Fruit fly (Drosophila melanogaster) whole organism, embryonic: Measurements from ENCODE around the gene BNIP3.

Source experiments
- Adf1 ChIP-seq: fragments of 200-800 bp; sonication (Bioruptor generic); IDR thresholded peaks from 2 replicates; pipeline ENCODE4 v1.3.6; 2022; ENCODE audit warnings: missing biosample characterization, missing genetic modification characterization
- Asciz ChIP-seq: fragments of 200-800 bp; sonication (Bioruptor generic); optimal IDR thresholded peaks from 2 replicates; lab custom pipeline; 2017; ENCODE audit warnings: missing biosample characterization, mild to moderate bottlenecking, missing genetic modification characterization, missing genetic modification reagents
- Atf-2 ChIP-seq: fragments of 200-800 bp; sonication (Bioruptor generic); optimal IDR thresholded peaks from 2 replicates; lab custom pipeline; 2016; ENCODE audit warnings: missing biosample characterization, missing genetic modification characterization
- CG10979 ChIP-seq: fragments of 200-800 bp; sonication (Bioruptor generic); optimal IDR thresholded peaks from 2 replicates; lab custom pipeline; 2018; ENCODE audit warnings: missing biosample characterization, mild to moderate bottlenecking, missing genetic modification characterization, moderate library complexity
- CG14014 ChIP-seq: fragments of 200-800 bp; sonication (Bioruptor generic); IDR thresholded peaks from 2 replicates; pipeline ENCODE4 v1.3.6; 2022; ENCODE audit warnings: missing biosample characterization, missing genetic modification characterization
- CG1529 ChIP-seq: fragments of 200-800 bp; sonication (Bioruptor generic); optimal IDR thresholded peaks from 3 replicates; lab custom pipeline; 2018; ENCODE audit warnings: missing biosample characterization, missing genetic modification characterization
- CG1647 ChIP-seq: fragments of 200-800 bp; sonication (Bioruptor generic); optimal IDR thresholded peaks from 3 replicates; lab custom pipeline; 2016; ENCODE audit warnings: missing biosample characterization, missing genetic modification characterization
- CG17568 ChIP-seq: fragments of 200-800 bp; sonication (Bioruptor generic); optimal IDR thresholded peaks from 2 replicates; lab custom pipeline; 2018; ENCODE audit warnings: missing biosample characterization, mild to moderate bottlenecking, missing genetic modification characterization, moderate library complexity
- CG1832 ChIP-seq: fragments of 200-800 bp; sonication (Bioruptor generic); optimal IDR thresholded peaks from 2 replicates; lab custom pipeline; 2017; ENCODE audit warnings: missing biosample characterization, mild to moderate bottlenecking, missing genetic modification characterization, inconsistent platforms
- CG2889 ChIP-seq: fragments of 200-800 bp; sonication (Bioruptor generic); IDR thresholded peaks from 3 replicates; pipeline ENCODE4 v1.3.6; 2022; ENCODE audit warnings: missing biosample characterization, missing genetic modification characterization
- CG30020 ChIP-seq: fragments of 200-800 bp; optimal IDR thresholded peaks from 2 replicates; lab custom pipeline; 2019; ENCODE audit warnings: missing biosample characterization, mild to moderate bottlenecking, missing genetic modification characterization, moderate library complexity
- CG32532 ChIP-seq: fragments of 200-800 bp; sonication (Bioruptor generic); IDR thresholded peaks from 2 replicates; pipeline ENCODE4 v1.3.6; 2022; ENCODE audit warnings: missing biosample characterization, missing genetic modification characterization
- CG4360 ChIP-seq: fragments of 200-800 bp; sonication (Bioruptor generic); IDR thresholded peaks from 2 replicates; pipeline ENCODE4 v1.3.6; 2022; ENCODE audit warnings: missing biosample characterization, missing genetic modification characterization
- CG4404 ChIP-seq: fragments of 200-800 bp; sonication (Bioruptor generic); IDR thresholded peaks from 2 replicates; pipeline ENCODE4 v1.3.6; 2022; ENCODE audit warnings: missing biosample characterization, missing genetic modification characterization
- CG4707 ChIP-seq: fragments of 200-800 bp; sonication (Bioruptor generic); optimal IDR thresholded peaks from 2 replicates; lab custom pipeline; 2018; ENCODE audit warnings: missing biosample characterization, mild to moderate bottlenecking, missing genetic modification characterization, moderate library complexity
- CG6654 ChIP-seq: fragments of 200-800 bp; sonication (Bioruptor generic); optimal IDR thresholded peaks from 2 replicates; lab custom pipeline; 2017; ENCODE audit warnings: missing biosample characterization, mild to moderate bottlenecking, missing genetic modification characterization
- CG6683 ChIP-seq: fragments of 200-800 bp; sonication (Bioruptor generic); optimal IDR thresholded peaks from 2 replicates; lab custom pipeline; 2017; ENCODE audit warnings: missing biosample characterization, mild to moderate bottlenecking, missing genetic modification characterization, missing genetic modification reagents
- CG6765 ChIP-seq: fragments of 200-800 bp; sonication (Bioruptor generic); optimal IDR thresholded peaks from 3 replicates; lab custom pipeline; 2017; ENCODE audit warnings: missing biosample characterization, mild to moderate bottlenecking, missing genetic modification characterization
- CG7745 ChIP-seq: fragments of 200-800 bp; sonication (Bioruptor generic); optimal IDR thresholded peaks from 2 replicates; lab custom pipeline; 2018; ENCODE audit warnings: missing biosample characterization, mild to moderate bottlenecking, missing genetic modification characterization, moderate library complexity
- CG8478 ChIP-seq: fragments of >200 bp; optimal IDR thresholded peaks from 2 replicates; lab custom pipeline; 2018
- Doc3 ChIP-seq: fragments of 200-800 bp; sonication (Bioruptor generic); IDR thresholded peaks from 3 replicates; pipeline ENCODE4 v1.3.6; 2022; ENCODE audit warnings: missing biosample characterization, missing genetic modification characterization; ENCODE audit not compliant: partially characterized antibody
- Dp ChIP-seq: fragments of 200-800 bp; sonication (Bioruptor generic); optimal IDR thresholded peaks from 2 replicates; lab custom pipeline; 2018; ENCODE audit warnings: missing biosample characterization, mild to moderate bottlenecking, missing genetic modification characterization, moderate library complexity
- H15 ChIP-seq: fragments of 200-800 bp; sonication (Bioruptor generic); IDR thresholded peaks from 3 replicates; pipeline ENCODE4 v1.3.6; 2022; ENCODE audit warnings: missing biosample characterization, missing genetic modification characterization
- Hand ChIP-seq: fragments of 200-800 bp; sonication (Bioruptor generic); optimal IDR thresholded peaks from 2 replicates; lab custom pipeline; 2017; ENCODE audit warnings: mild to moderate bottlenecking, missing biosample characterization, missing genetic modification reagents, missing genetic modification characterization
- Mrtf ChIP-seq: fragments of 200-800 bp; sonication (Bioruptor generic); IDR thresholded peaks from 3 replicates; pipeline ENCODE4 v1.3.6; 2022; ENCODE audit warnings: missing biosample characterization, missing genetic modification characterization
- NFAT ChIP-seq: fragments of 200-800 bp; sonication (Bioruptor generic); IDR thresholded peaks from 2 replicates; pipeline ENCODE4 v1.3.6; 2022; ENCODE audit warnings: missing biosample characterization, missing genetic modification characterization
- Pdp1 ChIP-seq, 2 experiments: fragments of 200-800 bp; sonication (Bioruptor generic); optimal IDR thresholded peaks; 3 replicates each; lab custom pipeline; 2016; ENCODE audit warnings: missing biosample characterization in 2 of 2, missing genetic modification characterization in 2 of 2, mild to moderate bottlenecking in 1 of 2, moderate library complexity in 1 of 2
- Ptx1 ChIP-seq: fragments of 200-800 bp; sonication (Bioruptor generic); IDR thresholded peaks from 2 replicates; pipeline ENCODE4 v1.3.6; 2022; ENCODE audit warnings: missing biosample characterization, missing genetic modification characterization
- Rfx ChIP-seq: fragments of 200-800 bp; sonication (Bioruptor generic); IDR thresholded peaks from 2 replicates; pipeline ENCODE4 v1.3.6; 2022; ENCODE audit warnings: missing biosample characterization, missing genetic modification characterization
- Sox102F ChIP-seq: fragments of 200-800 bp; sonication (Bioruptor generic); optimal IDR thresholded peaks from 2 replicates; lab custom pipeline; 2018; ENCODE audit warnings: missing biosample characterization, mild to moderate bottlenecking, missing genetic modification characterization, moderate library complexity
- Spps ChIP-seq: fragments of 200-800 bp; sonication (Bioruptor generic); optimal IDR thresholded peaks from 2 replicates; lab custom pipeline; 2018; ENCODE audit warnings: missing biosample characterization, mild to moderate bottlenecking, missing genetic modification characterization
- TFAM ChIP-seq: fragments of 200-800 bp; sonication (Bioruptor generic); optimal IDR thresholded peaks from 2 replicates; lab custom pipeline; 2017; ENCODE audit warnings: missing biosample characterization, missing genetic modification characterization, inconsistent platforms
- Taf1 ChIP-seq: fragments of 200-800 bp; sonication (Bioruptor generic); IDR thresholded peaks from 2 replicates; pipeline ENCODE4 v1.3.6; 2022; ENCODE audit warnings: missing biosample characterization, missing genetic modification characterization
- Tbp ChIP-seq: fragments of >200 bp; optimal IDR thresholded peaks from 2 replicates; lab custom pipeline; 2018; ENCODE audit warnings: missing biosample characterization, missing genetic modification characterization
- ab ChIP-seq: fragments of 200-800 bp; sonication (Bioruptor generic); optimal IDR thresholded peaks from 2 replicates; lab custom pipeline; 2016; ENCODE audit warnings: missing biosample characterization, missing genetic modification characterization
- ase ChIP-seq: fragments of 200-800 bp; sonication (Bioruptor generic); IDR thresholded peaks from 3 replicates; pipeline ENCODE4 v1.3.6; 2022; ENCODE audit warnings: missing biosample characterization, missing genetic modification characterization
- cg ChIP-seq: fragments of 200-800 bp; sonication (Bioruptor generic); optimal IDR thresholded peaks from 3 replicates; lab custom pipeline; 2019; ENCODE audit warnings: missing biosample characterization, mild to moderate bottlenecking, missing genetic modification characterization, moderate library complexity
- croc ChIP-seq: fragments of 200-800 bp; sonication (Bioruptor generic); conservative IDR thresholded peaks from 3 replicates; pipeline ENCODE4 v1.3.6; 2022; ENCODE audit warnings: missing biosample characterization, missing genetic modification characterization
- ems ChIP-seq: fragments of 200-800 bp; sonication (Bioruptor generic); optimal IDR thresholded peaks from 3 replicates; lab custom pipeline; 2016; ENCODE audit warnings: missing biosample characterization, missing genetic modification characterization
- eve ChIP-seq, 2 experiments: fragments of >200 bp; optimal IDR thresholded peaks; 2 replicates each; lab custom pipeline; 2017; ENCODE audit warnings: missing biosample characterization in 2 of 2, missing genetic modification characterization in 2 of 2
- fd102C ChIP-seq: fragments of 200-800 bp; sonication (Bioruptor generic); optimal IDR thresholded peaks from 2 replicates; lab custom pipeline; 2018; ENCODE audit warnings: missing biosample characterization, mild to moderate bottlenecking, missing genetic modification characterization, moderate library complexity
- gcm ChIP-seq: fragments of 200-800 bp; sonication (Bioruptor generic); optimal IDR thresholded peaks from 2 replicates; lab custom pipeline; 2019; ENCODE audit warnings: missing biosample characterization, mild to moderate bottlenecking, missing genetic modification characterization, moderate library complexity
- gem ChIP-seq: fragments of 200-800 bp; sonication (Bioruptor generic); optimal IDR thresholded peaks from 2 replicates; lab custom pipeline; 2019; ENCODE audit warnings: missing biosample characterization, mild to moderate bottlenecking, missing genetic modification characterization, moderate library complexity
- gsb-n ChIP-seq: fragments of 200-800 bp; sonication (Bioruptor generic); optimal IDR thresholded peaks from 3 replicates; lab custom pipeline; 2018; ENCODE audit warnings: missing biosample characterization, mild to moderate bottlenecking, missing genetic modification characterization
- ken ChIP-seq: fragments of 200-800 bp; sonication (Bioruptor generic); IDR thresholded peaks from 3 replicates; pipeline ENCODE4 v1.3.6; 2022; ENCODE audit warnings: missing biosample characterization, missing genetic modification characterization
- kni ChIP-seq: fragments of 200-800 bp; sonication (Bioruptor generic); optimal IDR thresholded peaks from 3 replicates; lab custom pipeline; 2017; ENCODE audit warnings: mild to moderate bottlenecking, missing biosample characterization, missing genetic modification reagents, missing genetic modification characterization
- nmo ChIP-seq: fragments of 200-800 bp; sonication (Bioruptor generic); optimal IDR thresholded peaks from 2 replicates; lab custom pipeline; 2018; ENCODE audit warnings: missing biosample characterization, mild to moderate bottlenecking, missing genetic modification characterization, moderate library complexity
- odd ChIP-seq: fragments of 200-800 bp; sonication (Bioruptor generic); optimal IDR thresholded peaks from 2 replicates; lab custom pipeline; 2017; ENCODE audit warnings: missing biosample characterization, mild to moderate bottlenecking, missing genetic modification characterization
- pfk ChIP-seq: fragments of 200-800 bp; sonication (Bioruptor generic); optimal IDR thresholded peaks from 2 replicates; lab custom pipeline; 2018; ENCODE audit warnings: missing biosample characterization, mild to moderate bottlenecking, missing genetic modification characterization, moderate library complexity
- seq ChIP-seq: fragments of 200-800 bp; sonication (Bioruptor generic); IDR thresholded peaks from 2 replicates; pipeline ENCODE4 v1.3.6; 2022; ENCODE audit warnings: missing biosample characterization, missing genetic modification characterization
- slp2 ChIP-seq: fragments of 200-800 bp; sonication (Bioruptor generic); optimal IDR thresholded peaks from 2 replicates; lab custom pipeline; 2016; ENCODE audit warnings: missing biosample characterization, missing genetic modification characterization
- stc ChIP-seq: fragments of 200-800 bp; sonication (Bioruptor generic); IDR thresholded peaks from 2 replicates; pipeline ENCODE4 v1.3.6; 2022; ENCODE audit warnings: missing biosample characterization, missing genetic modification characterization

The BNIP3 gene

DNA sequence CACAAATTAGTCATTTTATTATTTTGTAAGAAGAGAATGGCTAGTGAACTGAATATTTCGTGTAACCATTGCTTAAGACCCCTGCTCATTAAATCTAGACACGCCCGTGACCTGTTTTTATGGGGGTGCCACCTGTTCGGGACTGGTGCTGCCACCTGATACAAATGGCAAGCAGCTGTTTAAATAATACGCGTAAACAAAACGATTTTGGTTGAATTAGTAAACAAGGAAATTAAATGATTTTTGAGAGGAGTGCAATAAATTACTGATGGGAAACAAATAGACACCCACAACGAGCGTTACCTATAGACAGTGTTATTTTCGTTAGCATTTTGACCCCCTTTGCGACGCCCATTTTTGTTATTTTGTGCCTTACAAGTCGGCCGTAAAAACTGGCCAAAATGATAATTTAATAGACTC lies 44.4 kb downstream of the BNIP3 start (continued):
- TF ChIP-seq cg (GFP tag; lab: Kevin White, UChicago) (no peak), Atf-2 (peak; percentile 74), nmo (peak; percentile 75), Asciz (GFP tag; lab: Kevin White, UChicago) (peak; percentile 71), kni (GFP tag; lab: Kevin White, UChicago) (peak; percentile 65), eve (GFP tag; optimal IDR thresholded peaks at IDR 0.05; lab: Kevin White, UChicago) (no peak), CG10979 (peak; percentile 71), TFAM (GFP tag; lab: Kevin White, UChicago) (peak; percentile 19), CG6683 (GFP tag; lab: Kevin White, UChicago) (peak; percentile 74), CG2889 (GFP tag; lab: Robert Waterston, UW) (no peak), ems (GFP tag; lab: Kevin White, UChicago) (peak; percentile 74), CG4360 (GFP tag; lab: Robert Waterston, UW) (no peak), CG14014 (GFP tag; lab: Robert Waterston, UW) (no peak), CG8478 (lab: Kevin White, UChicago) (no peak), CG32532 (no peak), stc (GFP tag; lab: Robert Waterston, UW) (no peak), CG4404 (no peak), CG7745 (tag; lab: Kevin White, UChicago) (no peak), odd (GFP tag; lab: Kevin White, UChicago) (peak; percentile 81), Spps (tag; lab: Kevin White, UChicago) (peak; percentile 43), Taf1 (no peak), H15 (GFP tag; lab: Robert Waterston, UW) (no peak), Dp (peak; percentile 49), Ptx1 (GFP tag; lab: Robert Waterston, UW) (no peak), pfk (GFP tag; lab: Kevin White, UChicago) (peak; percentile 60), fd102C (no peak), gem (peak; percentile 92), gsb-n (tag; lab: Kevin White, UChicago) (peak; percentile 83), Sox102F (GFP tag; lab: Kevin White, UChicago) (peak; percentile 83), slp2 (GFP tag; lab: Kevin White, UChicago) (peak; percentile 73), Tbp (no peak), CG6654 (GFP tag; lab: Kevin White, UChicago) (peak; percentile 34), Rfx (no peak), CG6765 (GFP tag; lab: Kevin White, UChicago) (peak; percentile 85), Mrtf (GFP tag; lab: Robert Waterston, UW) (no peak), seq (GFP tag; lab: Robert Waterston, UW) (no peak), NFAT (GFP tag; lab: Robert Waterston, UW) (no peak), Doc3 (no peak), CG1832 (GFP tag; lab: Kevin White, UChicago) (no peak), CG1647 (GFP tag; lab: Kevin White, UChicago) (peak; percentile 85), CG30020 (peak; percentile 63), CG4707 (peak; percentile 56), gcm (GFP tag; lab: Kevin White, UChicago) (peak; percentile 14), Adf1 (GFP tag; lab: Robert Waterston, UW) (no peak), croc (GFP tag; lab: Robert Waterston, UW) (peak; percentile 58), CG17568 (GFP tag; lab: Kevin White, UChicago) (peak; percentile 70), ab (GFP tag; lab: Kevin White, UChicago) (peak; percentile 53), ase (no peak), ken (GFP tag; lab: Robert Waterston, UW) (no peak), Hand (GFP tag; lab: Kevin White, UChicago) (peak; percentile 76), CG1529 (peak; percentile 73), Pdp1 (GFP tag; optimal IDR thresholded peaks at IDR 0.05; lab: Kevin White, UChicago) (peak in 1 of 2 experiments; percentile 88)
